Fruit fly (Drosophila melanogaster): ENCODE results near the gene CG6980.

Gene CG6980

DNA sequence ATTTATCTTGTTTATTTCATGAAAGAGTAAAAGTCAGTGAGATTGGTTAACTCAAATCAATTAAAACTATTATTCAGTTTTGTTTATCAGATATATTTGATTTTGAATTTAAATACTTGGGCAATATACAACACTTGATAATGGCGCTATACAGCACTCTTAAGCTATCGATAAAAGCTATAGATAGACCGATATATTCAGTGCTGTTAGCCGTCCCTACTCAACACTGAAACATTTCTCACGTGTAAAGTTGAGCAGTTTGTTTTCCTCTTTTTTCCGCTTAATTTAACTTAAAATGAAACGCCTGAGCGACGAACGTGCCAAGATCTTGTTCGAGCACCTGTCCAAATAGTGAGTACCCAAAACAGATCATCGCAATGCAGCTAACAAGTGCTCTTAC lies 43.0 kb downstream of the CG6980 start, which contains the start of gene CG7006:
TSS of gene CG7006 (plus strand) at position 208 of the 400 bp plus-strand sequence.
- TF ChIP-seq CG14014 (GFP tag; IDR thresholded peaks at IDR 0.05) (peak; percentile 67), CoRest (tag; optimal IDR thresholded peaks at IDR 0.05) (peak; percentile 58), Bteb2 (GFP tag; optimal IDR thresholded peaks at IDR 0.05) (peak; percentile 81), CG7745 (tag; optimal IDR thresholded peaks at IDR 0.05) (no peak), ERR (GFP tag; optimal IDR thresholded peaks at IDR 0.05) (peak; percentile 81), Pdp1 (GFP tag; optimal IDR thresholded peaks at IDR 0.05) (peak; percentile 65 to 78), CG10267 (tag; optimal IDR thresholded peaks at IDR 0.05) (peak; percentile 100), CG2120 (GFP tag; optimal IDR thresholded peaks at IDR 0.05) (peak; percentile 94), CG7839 (tag; optimal IDR thresholded peaks at IDR 0.05) (no peak), CG9437 (GFP tag; optimal IDR thresholded peaks at IDR 0.05) (peak; percentile 26), CG32767 (GFP tag; IDR thresholded peaks at IDR 0.05) (no peak), CG2202 (tag; optimal IDR thresholded peaks at IDR 0.05) (no peak), vfl (GFP tag; optimal IDR thresholded peaks at IDR 0.05) (peak; percentile 87), ken (GFP tag; IDR thresholded peaks at IDR 0.05) (peak; percentile 86), Hr39 (optimal IDR thresholded peaks at IDR 0.05) (no peak), CG12104 (GFP tag; optimal IDR thresholded peaks at IDR 0.05) (no peak), grau (tag; optimal IDR thresholded peaks at IDR 0.05) (no peak), CG2129 (GFP tag; IDR thresholded peaks at IDR 0.05; ENCODE audit: partially characterized antibody) (0 out of 2 replicates have a peak, but pooled peaks have one; percentile 16), Bdp1 (GFP tag; optimal IDR thresholded peaks at IDR 0.05) (peak; percentile 61), vnd (GFP tag; IDR thresholded peaks at IDR 0.05; ENCODE audit: partially characterized antibody) (peak; percentile 55; the same call in 2 of the 3 replicates), hb (GFP tag; IDR thresholded peaks at IDR 0.05; ENCODE audit: partially characterized antibody) (peak; percentile 43; the same call in 1 of the 3 replicates), repo (GFP tag; optimal IDR thresholded peaks at IDR 0.05) (peak; percentile 58), Fer1 (GFP tag; optimal IDR thresholded peaks at IDR 0.05) (no peak), croc (GFP tag; conservative IDR thresholded peaks at IDR 0.05) (no peak), Hr78 (GFP tag; optimal IDR thresholded peaks at IDR 0.05) (no peak), Ptx1 (GFP tag; IDR thresholded peaks at IDR 0.05) (peak; percentile 64), BtbVII (GFP tag; optimal IDR thresholded peaks at IDR 0.05) (no peak), Antp (GFP tag; optimal IDR thresholded peaks at IDR 0.05) (peak; percentile 78), kni (GFP tag; optimal IDR thresholded peaks at IDR 0.05) (no peak), Dip3 (GFP tag; optimal IDR thresholded peaks at IDR 0.05) (peak; percentile 75), BEAF-32 (GFP tag; optimal IDR thresholded peaks at IDR 0.05) (peak; percentile 84), chinmo (GFP tag; IDR thresholded peaks at IDR 0.05; ENCODE audit: partially characterized antibody) (no peak; the same call in 3 of the 4 replicates), HLH4C (GFP tag; IDR thresholded peaks at IDR 0.05; ENCODE audit: partially characterized antibody) (peak; percentile 73), HLH54F (GFP tag; optimal IDR thresholded peaks at IDR 0.05) (peak; percentile 87), CG17802 (tag; optimal IDR thresholded peaks at IDR 0.05) (peak; percentile 36), Oaz (GFP tag; IDR thresholded peaks at IDR 0.05) (no peak), CG13296 (GFP tag; optimal IDR thresholded peaks at IDR 0.05) (no peak), Hsf (GFP tag; optimal IDR thresholded peaks at IDR 0.05) (peak; percentile 74), CG4360 (GFP tag; IDR thresholded peaks at IDR 0.05) (no peak), lab (GFP tag; optimal IDR thresholded peaks at IDR 0.05) (no peak), CG14860 (GFP tag; IDR thresholded peaks at IDR 0.05; ENCODE audit: partially characterized antibody) (peak; percentile 61), B-H1 (GFP tag; IDR thresholded peaks at IDR 0.05) (no peak), Max (GFP tag; optimal IDR thresholded peaks at IDR 0.05) (peak; percentile 88), tup (GFP tag; optimal IDR thresholded peaks at IDR 0.05) (peak; percentile 49), CG2875 (GFP tag; optimal IDR thresholded peaks at IDR 0.05) (no peak), CG10543 (GFP tag; optimal IDR thresholded peaks at IDR 0.05) (no peak), lov (optimal IDR thresholded peaks at IDR 0.05) (no peak), lov (GFP tag; IDR thresholded peaks at IDR 0.05) (no peak), MTF-1 (GFP tag; optimal IDR thresholded peaks at IDR 0.05; ENCODE audit: borderline replicate concordance) (no peak), CG9727 (GFP tag; optimal IDR thresholded peaks at IDR 0.05) (peak; percentile 10)

All from whole organism, embryonic.